Worm (Caenorhabditis elegans): ENCODE results near the gene cest-9.2.
A peak's percentile ranks its signal among the peaks of the same experiment; 100 is the strongest.

DNA sequence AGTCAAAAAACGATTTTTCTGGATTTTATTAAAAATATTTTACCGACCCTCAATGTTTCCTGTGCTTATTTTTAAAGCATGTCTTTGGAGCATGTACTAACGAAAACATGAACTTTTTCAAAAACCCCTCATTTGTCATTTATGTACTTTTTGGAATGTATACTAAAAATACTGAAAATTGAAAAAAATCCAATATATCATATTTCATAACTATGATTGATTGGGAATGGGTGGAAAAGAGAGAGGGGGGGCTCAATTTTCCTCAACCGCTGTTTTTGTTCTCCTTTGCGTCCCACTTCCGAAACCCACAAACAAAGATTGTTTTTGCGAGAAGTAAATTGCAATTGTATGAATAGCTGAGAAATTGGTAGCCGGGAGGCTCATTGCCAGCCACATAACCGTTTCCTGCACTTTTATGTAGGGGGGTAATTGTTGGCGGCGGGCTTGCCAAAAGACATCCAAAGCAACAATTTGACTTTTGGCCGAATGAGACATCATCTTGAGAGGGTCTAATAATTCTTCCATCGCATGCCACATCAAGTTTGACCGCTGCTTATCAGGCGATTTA is 42.0 kb upstream of the cest-9.2 start:
- TF ChIP-seq klf-2 (GFP tag; conservative IDR thresholded peaks at IDR 0.05) (no peak), flt-1 (GFP tag; IDR thresholded peaks at IDR 0.05) (no peak), cog-1 (tag; optimal IDR thresholded peaks at IDR 0.05) (no peak), T22C8.4 (GFP tag; IDR thresholded peaks at IDR 0.05) (no peak), ref-1 (GFP tag; conservative IDR thresholded peaks at IDR 0.05) (no peak), tab-1 (GFP tag; IDR thresholded peaks at IDR 0.05) (0 out of 2 replicates have a peak, but pooled peaks have one; percentile 66), med-1 (GFP tag; optimal IDR thresholded peaks at IDR 0.05; ENCODE audit: insufficient read depth) (no peak), ztf-23 (GFP tag; IDR thresholded peaks at IDR 0.05) (no peak), ztf-29 (GFP tag; IDR thresholded peaks at IDR 0.05) (no peak)

Data from whole organism, midembryonic.